Worm (Caenorhabditis elegans): ENCODE data around the gene fbxc-7.

DNA sequence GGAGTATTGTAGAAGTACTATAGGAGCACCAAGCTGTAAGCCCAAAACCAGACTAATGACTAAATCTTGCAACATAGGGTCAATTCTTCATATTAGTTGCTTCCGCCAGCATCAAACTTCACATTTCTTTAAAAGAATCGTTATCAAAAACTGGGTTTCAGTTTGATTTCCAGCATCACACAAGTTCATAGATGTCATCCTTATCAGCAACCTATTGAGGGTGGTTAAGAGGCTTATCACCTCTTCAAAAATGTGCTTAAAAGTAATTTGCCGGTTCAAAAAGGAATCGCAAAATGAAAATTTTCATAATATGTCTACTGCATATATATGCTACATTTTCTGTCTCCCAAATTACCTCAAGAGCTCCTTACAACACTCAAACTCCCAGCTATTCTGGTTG lies 11.0 kb upstream of the fbxc-7 start, which contains the start of gene clec-43:
- TF ChIP-seq nhr-76 (tag; optimal IDR thresholded peaks at IDR 0.05) (no peak), ama-1 (optimal IDR thresholded peaks at IDR 0.05) (no peak), ZK546.5 (tag; optimal IDR thresholded peaks at IDR 0.05) (no peak), nhr-12 (tag; optimal IDR thresholded peaks at IDR 0.05) (no peak), tbx-2 (tag; optimal IDR thresholded peaks at IDR 0.05) (no peak)
